Worm (Caenorhabditis elegans) whole organism, mixed stage, embryonic: Measurements from ENCODE around the gene B0303.16.

Experiments
- lin-13 ChIP-seq: fragments of 150-350 bp; optimal IDR thresholded peaks from 2 replicates; lab custom pipeline; 2014; ENCODE audit warnings: missing biosample characterization, missing genetic modification characterization
- mep-1 ChIP-seq: fragments of 150-350 bp; optimal IDR thresholded peaks from 2 replicates; lab custom pipeline; 2017; ENCODE audit warnings: missing biosample characterization, missing genetic modification reagents, missing genetic modification characterization, inconsistent platforms
- nhr-237 ChIP-seq: fragments of 150-350 bp; optimal IDR thresholded peaks from 2 replicates; lab custom pipeline; 2014; ENCODE audit warnings: missing biosample characterization, missing genetic modification characterization
- nhr-76 ChIP-seq: sonication (generic microtip); optimal IDR thresholded peaks from 2 replicates; lab custom pipeline; 2017; ENCODE audit warnings: missing biosample characterization, missing genetic modification characterization

ce11 chrIII:8684421-8684820 is 20.4 kb upstream of the B0303.16 start, which contains the start of gene anmt-1:
- TF ChIP-seq mep-1 (tag; lab: Kevin White, UChicago) (no peak), nhr-76 (no peak), lin-13 (tag; lab: Kevin White, UChicago) (no peak), nhr-237 (tag; lab: Kevin White, UChicago) (no peak)
